Worm (Caenorhabditis elegans): ENCODE data around the gene F09F9.2.
A peak's percentile ranks its signal among the peaks of the same experiment; 100 is the strongest.

DNA sequence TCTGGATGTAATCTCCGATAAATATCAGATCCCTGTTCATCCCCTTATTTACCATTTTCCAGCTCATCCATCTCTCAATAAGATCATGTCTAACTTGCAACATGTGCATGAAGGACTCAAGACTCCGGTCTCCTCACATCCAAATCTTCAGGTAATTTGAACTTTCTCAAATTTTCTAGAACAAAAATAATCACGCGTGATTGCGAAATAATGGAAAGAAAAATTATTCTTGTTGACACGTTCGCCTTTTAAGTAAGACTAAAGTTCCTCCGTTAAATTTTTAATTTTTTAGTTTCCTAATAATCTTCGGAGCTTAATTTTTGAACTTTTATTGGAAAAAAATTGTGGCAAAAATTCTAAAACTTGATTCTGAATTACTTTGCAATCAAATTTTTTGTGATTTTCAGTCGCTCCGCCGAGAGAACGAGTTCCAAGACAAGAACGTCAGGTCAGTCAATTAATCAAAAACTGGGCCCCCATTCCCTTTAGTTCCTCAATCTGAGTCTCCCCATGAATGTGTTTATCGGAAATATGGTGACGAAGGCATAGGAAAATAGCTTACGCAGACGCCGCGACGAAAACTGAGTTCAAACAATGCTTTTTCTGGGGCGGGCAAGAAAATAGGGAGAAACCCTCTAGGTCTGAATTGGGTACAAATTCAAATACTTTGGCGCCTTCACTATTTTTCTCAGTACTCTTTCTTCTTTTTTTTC is 26.4 kb upstream of the F09F9.2 start:
- TF ChIP-seq zag-1 (tag; optimal IDR thresholded peaks at IDR 0.05): no peak
- no peak for TF ChIP-seq unc-62 (GFP tag; optimal IDR thresholded peaks at IDR 0.05)
- TF ChIP-seq snpc-4 (tag; optimal IDR thresholded peaks at IDR 0.05): no peak
- TF ChIP-seq C34F6.9 (tag; optimal IDR thresholded peaks at IDR 0.05): peak; percentile 34
- TF ChIP-seq dmd-4 (tag; optimal IDR thresholded peaks at IDR 0.05): no peak
- TF ChIP-seq ama-1 (optimal IDR thresholded peaks at IDR 0.05): no peak
- no peak for TF ChIP-seq R02D3.7 (tag; optimal IDR thresholded peaks at IDR 0.05)
- TF ChIP-seq elt-1 (tag; optimal IDR thresholded peaks at IDR 0.05): no peak
- TF ChIP-seq nhr-6 (tag; optimal IDR thresholded peaks at IDR 0.05): no peak
- TF ChIP-seq ztf-11 (tag; optimal IDR thresholded peaks at IDR 0.05): no peak
- no peak for TF ChIP-seq nhr-77 (tag; optimal IDR thresholded peaks at IDR 0.05)

All from whole organism, L2 larva.